Worm (Caenorhabditis elegans) whole organism, mixed stage, embryonic: ENCODE data around the gene M70.3.
"Not testable (repeated sequence)": the region's sequence is repeated elsewhere in the genome, so short reads cannot be mapped to it uniquely, and the experiment has no call there.

Experiments used
- M03D4.4 ChIP-seq: sonication (generic microtip); optimal IDR thresholded peaks from 2 replicates; lab custom pipeline; 2017; ENCODE audit warnings: mild to moderate bottlenecking, missing genetic modification characterization, missing compliant biosample characterization
- bed-3 ChIP-seq: fragments of 200-800 bp; sonication (Bioruptor generic); optimal IDR thresholded peaks from 3 replicates; lab custom pipeline; 2018; ENCODE audit warnings: mild to moderate bottlenecking, missing genetic modification characterization, moderate library complexity, missing compliant biosample characterization
- ceh-39 ChIP-seq: fragments of 150-350 bp; optimal IDR thresholded peaks from 2 replicates; lab custom pipeline; 2014; ENCODE audit warnings: missing biosample characterization, missing genetic modification characterization
- ceh-43 ChIP-seq: fragments of 200-800 bp; sonication (Bioruptor generic); optimal IDR thresholded peaks from 2 replicates; lab custom pipeline; 2018; ENCODE audit warnings: mild to moderate bottlenecking, missing genetic modification characterization, moderate library complexity, missing compliant biosample characterization
- ces-1 ChIP-seq: fragments of 150-350 bp; optimal IDR thresholded peaks from 2 replicates; lab custom pipeline; 2014; ENCODE audit warnings: missing biosample characterization, missing genetic modification reagents, missing genetic modification characterization
- cnd-1 ChIP-seq: fragments of 200-800 bp; sonication (Bioruptor generic); optimal IDR thresholded peaks from 2 replicates; lab custom pipeline; 2018; ENCODE audit warnings: mild to moderate bottlenecking, missing genetic modification characterization, missing compliant biosample characterization
- drap-1 ChIP-seq: fragments of 200-800 bp; sonication (Bioruptor generic); optimal IDR thresholded peaks from 3 replicates; lab custom pipeline; 2018; ENCODE audit warnings: mild to moderate bottlenecking, missing genetic modification characterization, missing compliant biosample characterization
- elt-1 ChIP-seq: sonication (generic microtip); optimal IDR thresholded peaks from 2 replicates; lab custom pipeline; 2017; ENCODE audit warnings: missing genetic modification characterization, mild to moderate bottlenecking, missing compliant biosample characterization, antibody characterized with exemption, moderate library complexity, borderline replicate concordance; ENCODE audit not compliant: insufficient read depth
- elt-3 ChIP-seq: fragments of 150-350 bp; optimal IDR thresholded peaks from 2 replicates; lab custom pipeline; 2014; ENCODE audit warnings: missing biosample characterization, missing genetic modification characterization
- ham-2 ChIP-seq: fragments of 200-800 bp; sonication (Bioruptor generic); optimal IDR thresholded peaks from 2 replicates; lab custom pipeline; 2018; ENCODE audit warnings: mild to moderate bottlenecking, missing genetic modification characterization, missing compliant biosample characterization
- hlh-1 ChIP-seq: fragments of 150-350 bp; optimal IDR thresholded peaks from 2 replicates; lab custom pipeline; 2014; ENCODE audit warnings: missing biosample characterization, missing genetic modification reagents, missing genetic modification characterization
- lin-13 ChIP-seq: fragments of 150-350 bp; optimal IDR thresholded peaks from 2 replicates; lab custom pipeline; 2014; ENCODE audit warnings: missing biosample characterization, missing genetic modification characterization
- lin-32 ChIP-seq: fragments of 200-800 bp; sonication (Bioruptor generic); optimal IDR thresholded peaks from 2 replicates; lab custom pipeline; 2018; ENCODE audit warnings: mild to moderate bottlenecking, missing genetic modification characterization, missing compliant biosample characterization
- lsy-2 ChIP-seq: fragments of 150-350 bp; optimal IDR thresholded peaks from 2 replicates; lab custom pipeline; 2014; ENCODE audit warnings: missing biosample characterization, missing genetic modification characterization
- mab-5 ChIP-seq: fragments of 150-350 bp; optimal IDR thresholded peaks from 2 replicates; lab custom pipeline; 2014; ENCODE audit warnings: missing biosample characterization, missing genetic modification characterization
- mls-2 ChIP-seq: sonication (generic microtip); optimal IDR thresholded peaks from 2 replicates; lab custom pipeline; 2016; ENCODE audit warnings: mild to moderate bottlenecking, missing genetic modification characterization, moderate library complexity, missing compliant biosample characterization
- nhr-12 ChIP-seq: fragments of 150-350 bp; optimal IDR thresholded peaks from 2 replicates; lab custom pipeline; 2014; ENCODE audit warnings: missing biosample characterization, missing genetic modification characterization
- nhr-2 ChIP-seq: fragments of 150-350 bp; optimal IDR thresholded peaks from 2 replicates; lab custom pipeline; 2014; ENCODE audit warnings: missing biosample characterization, missing genetic modification characterization
- nhr-28 ChIP-seq: fragments of 150-350 bp; optimal IDR thresholded peaks from 2 replicates; lab custom pipeline; 2014; ENCODE audit warnings: missing biosample characterization, missing genetic modification characterization
- nhr-76 ChIP-seq: sonication (generic microtip); optimal IDR thresholded peaks from 2 replicates; lab custom pipeline; 2017; ENCODE audit warnings: missing biosample characterization, missing genetic modification characterization
- pha-4 ChIP-seq: fragments of 150-350 bp; optimal IDR thresholded peaks from 2 replicates; lab custom pipeline; 2018; ENCODE audit warnings: missing biosample characterization, missing genetic modification reagents, missing genetic modification characterization
- snpc-4 ChIP-seq: fragments of 150-350 bp; optimal IDR thresholded peaks from 2 replicates; lab custom pipeline; 2014; ENCODE audit warnings: missing biosample characterization, missing genetic modification characterization
- sptf-1 ChIP-seq: sonication (generic microtip); optimal IDR thresholded peaks from 2 replicates; lab custom pipeline; 2017; ENCODE audit warnings: mild to moderate bottlenecking, missing genetic modification characterization, moderate library complexity, missing compliant biosample characterization
- unc-39 ChIP-seq: fragments of 150-350 bp; optimal IDR thresholded peaks from 2 replicates; lab custom pipeline; 2014; ENCODE audit warnings: missing biosample characterization, missing genetic modification characterization
- unc-62 ChIP-seq: fragments of 150-350 bp; optimal IDR thresholded peaks from 2 replicates; lab custom pipeline; 2014; ENCODE audit warnings: missing biosample characterization, missing genetic modification reagents, missing genetic modification characterization
- zip-8 ChIP-seq: fragments of 150-350 bp; optimal IDR thresholded peaks from 2 replicates; lab custom pipeline; 2014; ENCODE audit warnings: missing biosample characterization, missing genetic modification characterization
- ztf-11 ChIP-seq: fragments of 150-350 bp; optimal IDR thresholded peaks from 2 replicates; lab custom pipeline; 2014; ENCODE audit warnings: missing biosample characterization, missing genetic modification characterization

The M70.3 gene

ce11 chrIV:2242349-2243088 lies at the start of gene M70.3, which contains the start of gene M70.2:
TSS of gene M70.3 (minus strand) at chrIV:2242449.
TSS of gene M70.2 (plus strand) at chrIV:2243038.
- TF ChIP-seq ceh-39 (tag; lab: Kevin White, UChicago) (no peak), ces-1 (GFP tag; lab: Kevin White, UChicago) (no peak), ceh-43 (GFP tag; lab: Kevin White, UChicago) (no peak), lin-32 (no peak), lsy-2 (tag; lab: Kevin White, UChicago) (no peak), ham-2 (GFP tag; lab: Kevin White, UChicago) (no peak), ztf-11 (no peak), hlh-1 (no peak), elt-1 (tag; lab: Kevin White, UChicago) (no peak)

- TF ChIP-seq sptf-1 (no peak), drap-1 (GFP tag; lab: Kevin White, UChicago) (no peak), elt-1 (tag; lab: Kevin White, UChicago) (no peak), elt-3 (no peak), unc-62 (no peak), nhr-28 (no peak), cnd-1 (no peak), mab-5 (tag; lab: Kevin White, UChicago) (no peak), snpc-4 (no peak), zip-8 (tag; lab: Kevin White, UChicago) (no peak), nhr-2 (tag; lab: Kevin White, UChicago) (no peak), lsy-2 (tag; lab: Kevin White, UChicago) (no peak), ces-1 (GFP tag; lab: Kevin White, UChicago) (no peak), unc-39 (no peak), lin-13 (no peak), ceh-43 (GFP tag; lab: Kevin White, UChicago) (no peak), M03D4.4 (tag; lab: Kevin White, UChicago) (no peak), ztf-11 (no peak), lin-32 (no peak)
These were observed 42.3 kb upstream of the M70.3 start for ce11 chrIV:2284462-2285047.

- no peak for TF ChIP-seq hlh-1
These were observed 39.2 kb upstream of the M70.3 start for ce11 chrIV:2281353-2281976.

ce11 chrIV:2275545-2275944 lies 33.3 kb upstream of the M70.3 start, which contains the start of gene M70.5:
TSS of gene M70.5 (minus strand) at chrIV:2275622.
- not testable (repeated sequence) for TF ChIP-seq hlh-1; M03D4.4 (tag; lab: Kevin White, UChicago); pha-4 (tag; lab: Kevin White, UChicago)

- TF ChIP-seq mls-2 (tag; lab: Kevin White, UChicago) (no peak), unc-62 (no peak), zip-8 (tag; lab: Kevin White, UChicago) (no peak), nhr-12 (tag; lab: Kevin White, UChicago) (no peak), hlh-1 (no peak), ces-1 (GFP tag; lab: Kevin White, UChicago) (no peak), sptf-1 (no peak), lin-13 (no peak), bed-3 (GFP tag; lab: Kevin White, UChicago) (no peak)
- TF ChIP-seq, all 35 proteins: peak for 0
These were observed 21.3 kb upstream of the M70.3 start, which contains the start of gene famp-1 for ce11 chrIV:2263564-2263963. TSS of gene famp-1 (minus strand) at chrIV:2263664.

ce11 chrIV:2253392-2254048 lies 11.3 kb upstream of the M70.3 start:
- TF ChIP-seq ham-2 (GFP tag; lab: Kevin White, UChicago) (no peak), ceh-43 (GFP tag; lab: Kevin White, UChicago) (no peak), nhr-2 (tag; lab: Kevin White, UChicago) (no peak), mls-2 (tag; lab: Kevin White, UChicago) (no peak), unc-62 (no peak), nhr-76 (no peak), bed-3 (GFP tag; lab: Kevin White, UChicago) (no peak), lin-13 (no peak), ceh-39 (tag; lab: Kevin White, UChicago) (no peak), mab-5 (tag; lab: Kevin White, UChicago) (no peak), lin-32 (no peak), ces-1 (GFP tag; lab: Kevin White, UChicago) (no peak)
